Worm (Caenorhabditis elegans): Measurements from ENCODE around the gene nlp-51.
A peak's percentile ranks its signal among the peaks of the same experiment; 100 is the strongest.

nlp-51 gene

ce11 chrII:11347878-11348556, 28.5 kb upstream of the nlp-51 start, which contains the start of the genes B0491.6 and pigm-1:
B0491.6 (minus strand) TSS chrII:11348343.
pigm-1 (plus strand) TSS chrII:11348445.
- TF ChIP-seq nhr-10 (tag; optimal IDR thresholded peaks at IDR 0.05), result peak; percentile 50
- TF ChIP-seq nhr-23 (tag; optimal IDR thresholded peaks at IDR 0.05), result no peak
- peak; percentile 65 for TF ChIP-seq sma-9 (GFP tag; optimal IDR thresholded peaks at IDR 0.05)
- TF ChIP-seq sma-9 (tag; optimal IDR thresholded peaks at IDR 0.05), result no peak
- no peak for TF ChIP-seq nhr-77 (tag; optimal IDR thresholded peaks at IDR 0.05)
- TF ChIP-seq nhr-237 (tag; optimal IDR thresholded peaks at IDR 0.05), result no peak
- TF ChIP-seq skn-1 (tag; optimal IDR thresholded peaks at IDR 0.05), result peak; percentile 73
- TF ChIP-seq zag-1 (tag; optimal IDR thresholded peaks at IDR 0.05), result peak; percentile 34
- peak; percentile 45 to 78 for TF ChIP-seq lsy-2 (tag; optimal IDR thresholded peaks at IDR 0.05)
- TF ChIP-seq ZK546.5 (tag; optimal IDR thresholded peaks at IDR 0.05), result no peak
- peak; percentile 39 for TF ChIP-seq lin-13 (GFP tag; optimal IDR thresholded peaks at IDR 0.05)
- TF ChIP-seq sem-4 (tag; optimal IDR thresholded peaks at IDR 0.05), result peak; percentile 64
- no peak for TF ChIP-seq elt-1 (tag; optimal IDR thresholded peaks at IDR 0.05)
- peak; percentile 89 for TF ChIP-seq gmeb-1 (tag; optimal IDR thresholded peaks at IDR 0.05)
- peak; percentile 85 for TF ChIP-seq C34F6.9 (tag; optimal IDR thresholded peaks at IDR 0.05)
- peak; percentile 44 for TF ChIP-seq blmp-1 (tag; optimal IDR thresholded peaks at IDR 0.05; ENCODE audit: insufficient read depth)
- no peak for TF ChIP-seq egl-27 (tag; optimal IDR thresholded peaks at IDR 0.05)
- peak; percentile 51 for TF ChIP-seq snpc-4 (tag; optimal IDR thresholded peaks at IDR 0.05)
- TF ChIP-seq crh-2 (tag; optimal IDR thresholded peaks at IDR 0.05), result peak; percentile 89
- TF ChIP-seq unc-39 (tag; optimal IDR thresholded peaks at IDR 0.05), result no peak
- no peak for TF ChIP-seq R02D3.7 (tag; optimal IDR thresholded peaks at IDR 0.05)
- TF ChIP-seq ztf-4 (tag; optimal IDR thresholded peaks at IDR 0.05), result peak; percentile 71
- peak; percentile 23 for TF ChIP-seq ceh-16 (tag; optimal IDR thresholded peaks at IDR 0.05)
- peak; percentile 42 for TF ChIP-seq lin-11 (tag; optimal IDR thresholded peaks at IDR 0.05)
- TF ChIP-seq nhr-129 (tag; optimal IDR thresholded peaks at IDR 0.05), result peak; percentile 68
- no peak for TF ChIP-seq ztf-1 (GFP tag; conservative IDR thresholded peaks at IDR 0.05)
- TF ChIP-seq nhr-21 (tag; optimal IDR thresholded peaks at IDR 0.05), result peak; percentile 79
- TF ChIP-seq ama-1 (optimal IDR thresholded peaks at IDR 0.05), result no peak
- TF ChIP-seq mab-5 (tag; optimal IDR thresholded peaks at IDR 0.05), result no peak
- TF ChIP-seq mdl-1 (tag; optimal IDR thresholded peaks at IDR 0.05), result peak in 1 of 2 experiments; percentile 18
- TF ChIP-seq peb-1 (tag; optimal IDR thresholded peaks at IDR 0.05), result no peak
- TF ChIP-seq nhr-11 (tag; optimal IDR thresholded peaks at IDR 0.05), result no peak
- TF ChIP-seq F13H6.1 (tag; optimal IDR thresholded peaks at IDR 0.05), result peak; percentile 80
- TF ChIP-seq lin-39 (tag; optimal IDR thresholded peaks at IDR 0.05), result no peak
- TF ChIP-seq ceh-82 (tag; optimal IDR thresholded peaks at IDR 0.05), result no peak
- peak; percentile 79 for TF ChIP-seq nhr-6 (tag; optimal IDR thresholded peaks at IDR 0.05)
- TF ChIP-seq sma-3 (GFP tag; optimal IDR thresholded peaks at IDR 0.05), result peak; percentile 62
- no peak for TF ChIP-seq unc-62 (GFP tag; optimal IDR thresholded peaks at IDR 0.05)
- peak; percentile 70 for TF ChIP-seq nhr-25 (tag; optimal IDR thresholded peaks at IDR 0.05)
- peak; percentile 63 for TF ChIP-seq unc-55 (GFP tag; optimal IDR thresholded peaks at IDR 0.05)
- peak; percentile 47 for TF ChIP-seq fos-1 (tag; optimal IDR thresholded peaks at IDR 0.05)
- no peak for TF ChIP-seq aly-2 (tag; optimal IDR thresholded peaks at IDR 0.05)

ce11 chrII:11345570-11346029, 26.1 kb upstream of the nlp-51 start, which contains the start of gene nduf-11:
nduf-11 (minus strand) TSS chrII:11345620.
- peak; percentile 84 for TF ChIP-seq sma-3 (GFP tag; optimal IDR thresholded peaks at IDR 0.05)
- peak; percentile 69 for TF ChIP-seq nhr-129 (tag; optimal IDR thresholded peaks at IDR 0.05)
- TF ChIP-seq snpc-4 (tag; optimal IDR thresholded peaks at IDR 0.05), result peak; percentile 71
- TF ChIP-seq C34F6.9 (tag; optimal IDR thresholded peaks at IDR 0.05), result peak; percentile 90
- peak; percentile 92 for TF ChIP-seq nhr-25 (tag; optimal IDR thresholded peaks at IDR 0.05)
- TF ChIP-seq mab-5 (tag; optimal IDR thresholded peaks at IDR 0.05), result peak; percentile 72
- peak; percentile 95 for TF ChIP-seq unc-55 (GFP tag; optimal IDR thresholded peaks at IDR 0.05)
- no peak for TF ChIP-seq ztf-11 (tag; optimal IDR thresholded peaks at IDR 0.05)
- no peak for TF ChIP-seq nhr-77 (tag; optimal IDR thresholded peaks at IDR 0.05)
- peak; percentile 10 for TF ChIP-seq ZK546.5 (tag; optimal IDR thresholded peaks at IDR 0.05)
- peak; percentile 59 for TF ChIP-seq fos-1 (tag; optimal IDR thresholded peaks at IDR 0.05)
- TF ChIP-seq lin-11 (tag; optimal IDR thresholded peaks at IDR 0.05), result peak; percentile 67
- no peak for TF ChIP-seq blmp-1 (tag; optimal IDR thresholded peaks at IDR 0.05; ENCODE audit: insufficient read depth)
- peak; percentile 81 for TF ChIP-seq F13H6.1 (tag; optimal IDR thresholded peaks at IDR 0.05)
- peak; percentile 88 to 94 for TF ChIP-seq lsy-2 (tag; optimal IDR thresholded peaks at IDR 0.05)
- peak; percentile 91 for TF ChIP-seq sma-9 (GFP tag; optimal IDR thresholded peaks at IDR 0.05)
- TF ChIP-seq sma-9 (tag; optimal IDR thresholded peaks at IDR 0.05), result no peak
- peak; percentile 33 for TF ChIP-seq skn-1 (tag; optimal IDR thresholded peaks at IDR 0.05)
- TF ChIP-seq aly-2 (tag; optimal IDR thresholded peaks at IDR 0.05), result no peak
- TF ChIP-seq nhr-21 (tag; optimal IDR thresholded peaks at IDR 0.05), result peak; percentile 75
- peak; percentile 77 for TF ChIP-seq sem-4 (tag; optimal IDR thresholded peaks at IDR 0.05)
- TF ChIP-seq nhr-11 (tag; optimal IDR thresholded peaks at IDR 0.05), result no peak
- TF ChIP-seq nhr-12 (tag; optimal IDR thresholded peaks at IDR 0.05), result no peak
- TF ChIP-seq lin-13 (GFP tag; optimal IDR thresholded peaks at IDR 0.05), result peak; percentile 85
- peak; percentile 13 for TF ChIP-seq ceh-82 (tag; optimal IDR thresholded peaks at IDR 0.05)
- TF ChIP-seq zag-1 (tag; optimal IDR thresholded peaks at IDR 0.05), result peak; percentile 5
- no peak for TF ChIP-seq dmd-4 (tag; optimal IDR thresholded peaks at IDR 0.05)
- TF ChIP-seq nhr-10 (tag; optimal IDR thresholded peaks at IDR 0.05), result peak; percentile 58
- TF ChIP-seq gmeb-1 (tag; optimal IDR thresholded peaks at IDR 0.05), result peak; percentile 99
- no peak for TF ChIP-seq nhr-23 (tag; optimal IDR thresholded peaks at IDR 0.05)
- no peak for TF ChIP-seq Y55F3AM.14 (GFP tag; optimal IDR thresholded peaks at IDR 0.05)
- peak; percentile 57 for TF ChIP-seq R02D3.7 (tag; optimal IDR thresholded peaks at IDR 0.05)
- peak; percentile 89 for TF ChIP-seq crh-2 (tag; optimal IDR thresholded peaks at IDR 0.05)
- peak; percentile 65 for TF ChIP-seq ztf-4 (tag; optimal IDR thresholded peaks at IDR 0.05)
- peak in 1 of 2 experiments; percentile 7 for TF ChIP-seq mdl-1 (tag; optimal IDR thresholded peaks at IDR 0.05)
- TF ChIP-seq ama-1 (optimal IDR thresholded peaks at IDR 0.05), result peak; percentile 65
- TF ChIP-seq egl-27 (tag; optimal IDR thresholded peaks at IDR 0.05), result peak; percentile 4
- TF ChIP-seq nhr-6 (tag; optimal IDR thresholded peaks at IDR 0.05), result no peak

All from whole organism, L2 larva.